Fruit fly (Drosophila melanogaster): ENCODE measurements around the gene pasha.

- TF ChIP-seq dsx (GFP tag; optimal IDR thresholded peaks at IDR 0.05; ENCODE audit: poor library complexity, severe bottlenecking) (peak; percentile 13), ss (GFP tag; optimal IDR thresholded peaks at IDR 0.05) (peak in 1 of 2 experiments; percentile 51), OdsH (GFP tag; optimal IDR thresholded peaks at IDR 0.05) (no peak), net (GFP tag; optimal IDR thresholded peaks at IDR 0.05) (peak; percentile 29)
These were observed 8.2 kb upstream of the pasha start for dm6 chr3R:31609413-31610054.

All from whole organism, prepupa.